Worm (Caenorhabditis elegans): ENCODE results near the gene srj-19.

DNA sequence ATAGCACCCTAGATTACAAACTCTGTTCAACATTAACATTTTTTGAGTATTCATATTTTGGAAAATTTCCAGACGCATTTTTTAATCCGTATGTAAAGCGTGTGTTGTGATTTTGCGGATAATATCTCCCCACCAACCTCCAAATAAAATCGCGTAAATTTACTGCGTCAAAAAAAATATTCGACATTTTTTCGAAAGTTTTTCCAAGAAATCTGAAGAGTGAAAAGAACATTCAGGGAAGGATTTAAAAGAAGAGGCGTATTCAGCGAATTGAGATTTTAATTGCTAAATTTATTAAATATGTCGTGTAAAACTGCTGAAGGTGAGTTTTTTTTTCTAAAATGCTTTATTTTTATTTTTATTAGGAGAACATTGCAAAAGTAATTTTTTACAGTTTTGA lies 3.3 kb upstream of the srj-19 start, which contains the start of gene nhr-290:
- no peak for TF ChIP-seq ztf-11 (tag; optimal IDR thresholded peaks at IDR 0.05)
- TF ChIP-seq tbx-8 (GFP tag; optimal IDR thresholded peaks at IDR 0.05), result no peak
- no peak for TF ChIP-seq elt-1 (tag; optimal IDR thresholded peaks at IDR 0.05; ENCODE audit: borderline replicate concordance, insufficient read depth)
- no peak for TF ChIP-seq drap-1 (GFP tag; optimal IDR thresholded peaks at IDR 0.05)
- no peak for TF ChIP-seq elt-3 (tag; optimal IDR thresholded peaks at IDR 0.05)
- TF ChIP-seq nhr-76 (tag; optimal IDR thresholded peaks at IDR 0.05), result no peak
- TF ChIP-seq sptf-1 (tag; optimal IDR thresholded peaks at IDR 0.05), result no peak
- TF ChIP-seq nhr-237 (tag; optimal IDR thresholded peaks at IDR 0.05), result no peak
- TF ChIP-seq unc-62 (GFP tag; optimal IDR thresholded peaks at IDR 0.05), result no peak
- TF ChIP-seq nhr-12 (tag; optimal IDR thresholded peaks at IDR 0.05), result no peak
- TF ChIP-seq unc-39 (tag; optimal IDR thresholded peaks at IDR 0.05), result no peak
- TF ChIP-seq hlh-1 (tag; optimal IDR thresholded peaks at IDR 0.05), result no peak
